Worm (Caenorhabditis elegans) whole organism, L1 larva: Measurements from ENCODE around the gene wht-1.

Source experiments
- C04F5.9 ChIP-seq: sonication (generic microtip); optimal IDR thresholded peaks from 2 replicates; lab custom pipeline; 2016; ENCODE audit warnings: missing genetic modification characterization, missing compliant biosample characterization
- Y116A8C.19 ChIP-seq: sonication (generic microtip); optimal IDR thresholded peaks from 2 replicates; lab custom pipeline; 2016; ENCODE audit warnings: missing compliant biosample characterization, missing genetic modification characterization, borderline replicate concordance
- alr-1 ChIP-seq: fragments of 200-800 bp; sonication (Bioruptor generic); optimal IDR thresholded peaks from 2 replicates; lab custom pipeline; 2018; ENCODE audit warnings: borderline replicate concordance, mild to moderate bottlenecking, missing genetic modification characterization, missing compliant biosample characterization
- aly-2 ChIP-seq: fragments of 150-350 bp; optimal IDR thresholded peaks from 2 replicates; lab custom pipeline; 2014; ENCODE audit warnings: missing biosample characterization, missing genetic modification characterization
- blmp-1 ChIP-seq: fragments of 150-350 bp; optimal IDR thresholded peaks from 2 replicates; lab custom pipeline; 2014; ENCODE audit warnings: missing biosample characterization, missing genetic modification characterization
- dpl-1 ChIP-seq, 3 experiments: fragments of 150-350 bp in 2 of 3; sonication (generic microtip) in 1 of 3; optimal IDR thresholded peaks; 2 replicates each; lab custom pipeline; 2014 to 2017; ENCODE audit warnings: missing biosample characterization in 3 of 3, missing genetic modification characterization in 3 of 3, missing genetic modification reagents in 3 of 3
- dsc-1 ChIP-seq: sonication (generic microtip); optimal IDR thresholded peaks from 2 replicates; lab custom pipeline; 2016; ENCODE audit warnings: mild to moderate bottlenecking, missing genetic modification characterization, missing compliant biosample characterization
- elt-3 ChIP-seq, 6 experiments: fragments of 150-350 bp in 1 of 6; sonication (generic microtip); optimal IDR thresholded peaks; 2 replicates each; lab custom pipeline; 2017 to 2018; ENCODE audit warnings: missing biosample characterization in 6 of 6, missing genetic modification characterization in 6 of 6, inconsistent platforms in 1 of 6
- fkh-4 ChIP-seq: sonication (generic microtip); optimal IDR thresholded peaks from 2 replicates; lab custom pipeline; 2016; ENCODE audit warnings: missing compliant biosample characterization, missing genetic modification characterization, borderline replicate concordance
- fkh-8 ChIP-seq: sonication (generic microtip); optimal IDR thresholded peaks from 2 replicates; lab custom pipeline; 2016; ENCODE audit warnings: mild to moderate bottlenecking, missing genetic modification characterization, missing compliant biosample characterization
- grh-1 ChIP-seq: fragments of 200-800 bp; sonication (Bioruptor generic); IDR thresholded peaks from 2 replicates; pipeline ENCODE4 v1.3.6; 2022; ENCODE audit warnings: missing genetic modification reagents, missing genetic modification characterization, missing compliant biosample characterization
- hlh-4 ChIP-seq: sonication (generic microtip); optimal IDR thresholded peaks from 2 replicates; lab custom pipeline; 2016; ENCODE audit warnings: mild to moderate bottlenecking, missing genetic modification characterization, missing compliant biosample characterization
- irx-1 ChIP-seq: sonication (generic microtip); optimal IDR thresholded peaks from 2 replicates; lab custom pipeline; 2016; ENCODE audit warnings: missing genetic modification characterization, missing compliant biosample characterization
- isw-1 ChIP-seq: fragments of 200-800 bp; sonication (Bioruptor generic); IDR thresholded peaks from 2 replicates; pipeline ENCODE4 v1.3.6; 2022; ENCODE audit warnings: missing genetic modification characterization, missing compliant biosample characterization
- lin-14 ChIP-seq: fragments of 200-800 bp; sonication (Bioruptor generic); optimal IDR thresholded peaks from 2 replicates; lab custom pipeline; 2018; ENCODE audit warnings: mild to moderate bottlenecking, missing genetic modification characterization, moderate library complexity, missing compliant biosample characterization
- lin-35 ChIP-seq, 2 experiments: fragments of 150-350 bp; optimal IDR thresholded peaks; 2 replicates each; lab custom pipeline; 2014; ENCODE audit warnings: missing biosample characterization in 2 of 2, missing genetic modification characterization in 2 of 2, missing genetic modification reagents in 2 of 2
- lin-39 ChIP-seq: fragments of 150-350 bp; optimal IDR thresholded peaks from 2 replicates; lab custom pipeline; 2014; ENCODE audit warnings: missing biosample characterization, missing genetic modification reagents, missing genetic modification characterization
- lir-3 ChIP-seq: sonication (generic microtip); optimal IDR thresholded peaks from 2 replicates; lab custom pipeline; 2016; ENCODE audit warnings: mild to moderate bottlenecking, missing genetic modification characterization, moderate library complexity, missing compliant biosample characterization; ENCODE audit not compliant: poor library complexity
- mab-9 ChIP-seq: fragments of 200-800 bp; sonication (Bioruptor generic); IDR thresholded peaks from 2 replicates; pipeline ENCODE4 v1.3.6; 2022; ENCODE audit warnings: missing genetic modification reagents, missing genetic modification characterization, missing compliant biosample characterization
- mdl-1 ChIP-seq, 2 experiments: fragments of 150-350 bp; optimal IDR thresholded peaks; 2 replicates each; lab custom pipeline; 2014 to 2017; ENCODE audit warnings: missing biosample characterization in 2 of 2, missing genetic modification characterization in 2 of 2, inconsistent platforms in 1 of 2
- mef-2 ChIP-seq: fragments of 150-350 bp; optimal IDR thresholded peaks from 2 replicates; lab custom pipeline; 2014; ENCODE audit warnings: missing biosample characterization, missing genetic modification characterization
- nhr-11 ChIP-seq: fragments of 150-350 bp; optimal IDR thresholded peaks from 2 replicates; lab custom pipeline; 2014; ENCODE audit warnings: missing biosample characterization, missing genetic modification characterization
- nhr-19 ChIP-seq: fragments of 200-800 bp; sonication (Bioruptor generic); conservative IDR thresholded peaks from 2 replicates; pipeline ENCODE4 v1.3.6; 2022; ENCODE audit warnings: missing genetic modification characterization, missing compliant biosample characterization
- nhr-237 ChIP-seq: fragments of 150-350 bp; optimal IDR thresholded peaks from 2 replicates; lab custom pipeline; 2014; ENCODE audit warnings: missing biosample characterization, missing genetic modification characterization
- nhr-85 ChIP-seq: sonication (generic microtip); peaks from one replicate; lab custom pipeline; 2016; ENCODE audit warnings: missing genetic modification characterization, inconsistent platforms, missing compliant biosample characterization
- nhr-90 ChIP-seq: sonication (generic microtip); optimal IDR thresholded peaks from 2 replicates; lab custom pipeline; 2016; ENCODE audit warnings: mild to moderate bottlenecking, missing genetic modification characterization, missing compliant biosample characterization; ENCODE audit not compliant: poor library complexity
- pqm-1 ChIP-seq: sonication (generic microtip); optimal IDR thresholded peaks from 3 replicates; lab custom pipeline; 2017; ENCODE audit warnings: missing biosample characterization, missing genetic modification characterization
- rnt-1 ChIP-seq: sonication (generic microtip); optimal IDR thresholded peaks from 2 replicates; lab custom pipeline; 2016; ENCODE audit warnings: mild to moderate bottlenecking, missing genetic modification characterization, moderate library complexity, missing compliant biosample characterization
- skn-1 ChIP-seq: fragments of 150-350 bp; optimal IDR thresholded peaks from 2 replicates; lab custom pipeline; 2014; ENCODE audit warnings: missing biosample characterization, missing genetic modification characterization
- snpc-4 ChIP-seq: fragments of 150-350 bp; optimal IDR thresholded peaks from 2 replicates; lab custom pipeline; 2014; ENCODE audit warnings: missing biosample characterization, missing genetic modification characterization
- sptf-1 ChIP-seq: fragments of 150-350 bp; optimal IDR thresholded peaks from 2 replicates; lab custom pipeline; 2014; ENCODE audit warnings: missing biosample characterization, missing genetic modification characterization
- tbx-2 ChIP-seq: sonication (generic microtip); optimal IDR thresholded peaks from 2 replicates; lab custom pipeline; 2016; ENCODE audit warnings: missing genetic modification characterization, missing compliant biosample characterization
- unc-98 ChIP-seq: fragments of 200-800 bp; sonication (Bioruptor generic); IDR thresholded peaks from 2 replicates; pipeline ENCODE4 v1.3.6; 2022; ENCODE audit warnings: missing genetic modification characterization, missing compliant biosample characterization
- zip-4 ChIP-seq: fragments of 200-800 bp; sonication (Bioruptor generic); optimal IDR thresholded peaks from 2 replicates; lab custom pipeline; 2018; ENCODE audit warnings: mild to moderate bottlenecking, missing genetic modification characterization, moderate library complexity, missing compliant biosample characterization
- ztf-4 ChIP-seq: fragments of 150-350 bp; optimal IDR thresholded peaks from 2 replicates; lab custom pipeline; 2014; ENCODE audit warnings: missing biosample characterization, missing genetic modification characterization

The wht-1 gene

ce11 chrIII:6073673-6074331, 13.8 kb downstream of the wht-1 start:
- TF ChIP-seq nhr-85 (tag; lab: Kevin White, UChicago): peak; percentile 63
- TF ChIP-seq unc-98: no peak
- no peak for TF ChIP-seq C04F5.9 (tag; lab: Kevin White, UChicago)
- no peak for TF ChIP-seq nhr-19 (GFP tag; lab: Robert Waterston, UW)
- no peak for TF ChIP-seq pqm-1 (tag; lab: Kevin White, UChicago)
- no peak for TF ChIP-seq ztf-4 (tag; lab: Kevin White, UChicago)
- TF ChIP-seq mdl-1 (tag; optimal IDR thresholded peaks at IDR 0.05; lab: Kevin White, UChicago): no peak
- no peak for TF ChIP-seq lir-3 (tag; lab: Kevin White, UChicago)
- no peak for TF ChIP-seq irx-1 (tag; lab: Kevin White, UChicago)
- TF ChIP-seq mef-2: no peak
- TF ChIP-seq snpc-4: no peak
- TF ChIP-seq hlh-4 (tag; lab: Kevin White, UChicago): no peak
- TF ChIP-seq blmp-1: peak; percentile 85
- no peak for TF ChIP-seq nhr-11 (tag; lab: Kevin White, UChicago)
- no peak for TF ChIP-seq aly-2 (tag; lab: Kevin White, UChicago)
- TF ChIP-seq lin-14: peak; percentile 29
- TF ChIP-seq elt-3 (tag; optimal IDR thresholded peaks at IDR 0.05; lab: Kevin White, UChicago): no peak

ce11 chrIII:6072937-6073336, 14.6 kb downstream of the wht-1 start:
- TF ChIP-seq nhr-85 (tag; lab: Kevin White, UChicago): no peak
- no peak for TF ChIP-seq snpc-4
- TF ChIP-seq zip-4 (GFP tag; lab: Kevin White, UChicago): no peak
- no peak for TF ChIP-seq mab-9 (GFP tag; lab: Robert Waterston, UW)
- TF ChIP-seq skn-1 (tag; lab: Kevin White, UChicago): no peak
- TF ChIP-seq rnt-1 (tag; lab: Kevin White, UChicago): no peak

- peak; percentile 53 for TF ChIP-seq fkh-8
- TF ChIP-seq nhr-90 (tag; lab: Kevin White, UChicago): no peak
Measured at ce11 chrIII:6067557-6067956, 20.0 kb downstream of the wht-1 start, which contains the start of gene mapk-15. TSS of gene mapk-15 (plus strand) at chrIII:6067857.

ce11 chrIII:6056770-6057169, 30.8 kb downstream of the wht-1 start, which contains the start of gene clc-10:
TSS of gene clc-10 (plus strand) at chrIII:6057070.
- TF ChIP-seq alr-1 (tag; lab: Kevin White, UChicago) (no peak), nhr-85 (tag; lab: Kevin White, UChicago) (no peak), elt-3 (tag; optimal IDR thresholded peaks at IDR 0.05; lab: Kevin White, UChicago) (no peak), sptf-1 (tag; lab: Kevin White, UChicago) (no peak), isw-1 (GFP tag; lab: Robert Waterston, UW) (no peak), dsc-1 (tag; lab: Kevin White, UChicago) (no peak), Y116A8C.19 (tag; lab: Kevin White, UChicago) (no peak), ztf-4 (tag; lab: Kevin White, UChicago) (no peak)

ce11 chrIII:6056179-6056578, 31.4 kb downstream of the wht-1 start:
- no peak for TF ChIP-seq elt-3 (tag; optimal IDR thresholded peaks at IDR 0.05; lab: Kevin White, UChicago)
- no peak for TF ChIP-seq lin-39 (tag; lab: Kevin White, UChicago)
- no peak for TF ChIP-seq fkh-4 (tag; lab: Kevin White, UChicago)
- no peak for TF ChIP-seq ztf-4 (tag; lab: Kevin White, UChicago)
- no peak for TF ChIP-seq fkh-8
- TF ChIP-seq tbx-2 (tag; lab: Kevin White, UChicago): no peak
- no peak for TF ChIP-seq dpl-1 (GFP tag; optimal IDR thresholded peaks at IDR 0.05; lab: Kevin White, UChicago)
- TF ChIP-seq aly-2 (tag; lab: Kevin White, UChicago): no peak
- TF ChIP-seq lin-35 (GFP tag; optimal IDR thresholded peaks at IDR 0.05; lab: Kevin White, UChicago): no peak
- no peak for TF ChIP-seq nhr-237
- TF ChIP-seq skn-1 (tag; lab: Kevin White, UChicago): no peak
- no peak for TF ChIP-seq grh-1 (GFP tag; lab: Robert Waterston, UW)
- no peak for TF ChIP-seq pqm-1 (tag; lab: Kevin White, UChicago)
